Worm (Caenorhabditis elegans) whole organism, L2 larva: ENCODE measurements around the gene twf-2.

Experiments used
- nhr-23 ChIP-seq: fragments of 150-350 bp; optimal IDR thresholded peaks from 2 replicates; lab custom pipeline; 2014; ENCODE audit warnings: missing biosample characterization, missing genetic modification reagents, missing genetic modification characterization
- nhr-25 ChIP-seq: fragments of 150-350 bp; sonication (generic microtip); optimal IDR thresholded peaks from 3 replicates; lab custom pipeline; 2014; ENCODE audit warnings: missing biosample characterization, missing genetic modification characterization
- snpc-4 ChIP-seq: fragments of 150-350 bp; optimal IDR thresholded peaks from 2 replicates; lab custom pipeline; 2014; ENCODE audit warnings: missing biosample characterization, missing genetic modification characterization
- ztf-4 ChIP-seq: fragments of 150-350 bp; optimal IDR thresholded peaks from 2 replicates; lab custom pipeline; 2014; ENCODE audit warnings: missing biosample characterization, missing genetic modification characterization

DNA sequence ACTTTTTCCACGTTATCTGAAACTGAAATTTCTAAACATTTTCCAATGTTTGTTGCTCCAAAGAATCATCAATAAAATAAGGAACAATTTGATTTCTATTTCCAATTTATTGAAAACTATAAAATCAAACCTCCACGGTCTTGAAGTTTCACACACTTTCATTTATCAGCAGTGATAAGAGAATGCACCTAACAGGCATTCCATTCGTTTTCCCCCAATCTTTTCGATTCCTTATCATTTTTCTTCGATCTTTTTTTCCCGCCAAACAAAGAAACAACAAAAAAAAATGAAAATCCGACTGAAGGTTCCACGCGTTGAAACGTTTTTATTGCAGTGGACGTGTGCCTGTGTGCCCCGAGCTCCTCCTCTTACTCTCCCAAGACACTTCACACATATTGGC, 10.7 kb downstream of the twf-2 start, which contains the start of gene nas-39:
- no peak for TF ChIP-seq nhr-23 (tag; lab: Kevin White, UChicago)
- no peak for TF ChIP-seq ztf-4 (tag; lab: Kevin White, UChicago)
- TF ChIP-seq nhr-25: no peak
- TF ChIP-seq snpc-4: no peak
